Fruit fly (Drosophila melanogaster) whole organism, wandering third instar larva: ENCODE measurements around the gene Trpgamma.

Source experiments
- Abd-B ChIP-seq: fragments of >200 bp; optimal IDR thresholded peaks from 2 replicates; lab custom pipeline; 2017; ENCODE audit warnings: missing biosample characterization, missing genetic modification characterization
- CG32264 ChIP-seq: fragments of 200-800 bp; sonication (Bioruptor generic); optimal IDR thresholded peaks from 2 replicates; lab custom pipeline; 2016; ENCODE audit warnings: missing biosample characterization, missing genetic modification characterization
- CG9705 ChIP-seq: fragments of 200-800 bp; sonication (Bioruptor generic); optimal IDR thresholded peaks from 2 replicates; lab custom pipeline; 2018; ENCODE audit warnings: missing biosample characterization, mild to moderate bottlenecking, missing genetic modification characterization
- CrebA ChIP-seq: fragments of 200-800 bp; sonication (Bioruptor generic); optimal IDR thresholded peaks from 2 replicates; lab custom pipeline; 2016; ENCODE audit warnings: missing biosample characterization, mild to moderate bottlenecking, missing genetic modification characterization, borderline replicate concordance
- Dfd ChIP-seq: fragments of >200 bp; optimal IDR thresholded peaks from 2 replicates; lab custom pipeline; 2017; ENCODE audit warnings: missing biosample characterization, missing genetic modification characterization
- Dif ChIP-seq: fragments of 200-275, 200-300 bp; sonication (Bioruptor generic); optimal IDR thresholded peaks from 2 replicates; lab custom pipeline; 2018; ENCODE audit warnings: missing biosample characterization, missing genetic modification characterization; ENCODE audit not compliant: partially characterized antibody
- GATAd ChIP-seq: sonication (Bioruptor generic); optimal IDR thresholded peaks from 2 replicates; lab custom pipeline; 2016; ENCODE audit warnings: missing biosample characterization, missing genetic modification characterization
- HLH106 ChIP-seq: fragments of 200-800 bp; optimal IDR thresholded peaks from 3 replicates; lab custom pipeline; 2019; ENCODE audit warnings: missing biosample characterization, mild to moderate bottlenecking, missing genetic modification characterization, moderate library complexity
- Hr78 ChIP-seq: fragments of >200 bp; optimal IDR thresholded peaks from 2 replicates; lab custom pipeline; 2017; ENCODE audit warnings: missing biosample characterization, missing genetic modification characterization
- Hr83 ChIP-seq: fragments of 200-300 bp; sonication (Bioruptor generic); optimal IDR thresholded peaks from 2 replicates; lab custom pipeline; 2016; ENCODE audit warnings: missing biosample characterization, mild to moderate bottlenecking, missing genetic modification characterization, moderate library complexity; ENCODE audit not compliant: poor library complexity, severe bottlenecking
- Jra ChIP-seq: sonication (Bioruptor generic); optimal IDR thresholded peaks from 2 replicates; lab custom pipeline; 2016; ENCODE audit warnings: missing biosample characterization, missing genetic modification characterization
- Mio ChIP-seq: sonication (Bioruptor generic); optimal IDR thresholded peaks from 2 replicates; lab custom pipeline; 2016; ENCODE audit warnings: missing biosample characterization, missing genetic modification characterization
- Myc ChIP-seq: fragments of >200 bp; optimal IDR thresholded peaks from 2 replicates; lab custom pipeline; 2017
- N ChIP-seq: fragments of >200 bp; optimal IDR thresholded peaks from 2 replicates; lab custom pipeline; 2018; ENCODE audit warnings: missing biosample characterization, missing external identifiers, missing genetic modification characterization
- Rel ChIP-seq, 2 experiments: fragments of 200-800 bp; sonication (Bioruptor generic) in 1 of 2; optimal IDR thresholded peaks; 2 replicates in 1 of 2; 3 replicates in 1 of 2; lab custom pipeline; 2016 to 2019; ENCODE audit warnings: mild to moderate bottlenecking in 2 of 2, missing biosample characterization in 2 of 2, missing genetic modification characterization in 2 of 2, moderate library complexity in 1 of 2
- Vsx2 ChIP-seq: fragments of 200-300, 225-300 bp; sonication (Bioruptor generic); optimal IDR thresholded peaks from 2 replicates; lab custom pipeline; 2018; ENCODE audit warnings: missing biosample characterization, missing genetic modification characterization; ENCODE audit not compliant: partially characterized antibody
- br ChIP-seq: fragments of 200-800 bp; sonication (Bioruptor generic); optimal IDR thresholded peaks from 2 replicates; lab custom pipeline; 2016; ENCODE audit warnings: missing biosample characterization, missing genetic modification characterization
- brk ChIP-seq: fragments of 200-800 bp; sonication (Bioruptor generic); optimal IDR thresholded peaks from 2 replicates; lab custom pipeline; 2016; ENCODE audit warnings: missing biosample characterization, mild to moderate bottlenecking, missing genetic modification characterization
- dl ChIP-seq, 2 experiments: fragments of 175-275, 200-275 bp in 1 of 2; fragments of 200-275 bp in 1 of 2; sonication (Bioruptor generic); optimal IDR thresholded peaks; lab custom pipeline; 2018; ENCODE audit warnings: mild to moderate bottlenecking in 2 of 2, missing biosample characterization in 2 of 2, missing genetic modification characterization in 2 of 2, moderate library complexity in 2 of 2; ENCODE audit not compliant: partially characterized antibody in 2 of 2, insufficient read depth in 1 of 2
- ey ChIP-seq: fragments of 200-800 bp; sonication (Bioruptor generic); optimal IDR thresholded peaks from 2 replicates; lab custom pipeline; 2016; ENCODE audit warnings: missing biosample characterization, missing genetic modification characterization
- foxo ChIP-seq, 2 experiments: fragments of 200-800 bp; sonication (Bioruptor generic); optimal IDR thresholded peaks; 2 replicates in 1 of 2; 3 replicates in 1 of 2; lab custom pipeline; 2016 to 2017; ENCODE audit warnings: missing biosample characterization in 2 of 2, missing genetic modification characterization in 2 of 2
- fru ChIP-seq: fragments of 200-800 bp; sonication (Bioruptor generic); optimal IDR thresholded peaks from 3 replicates; lab custom pipeline; 2016; ENCODE audit warnings: missing biosample characterization, mild to moderate bottlenecking, missing genetic modification characterization
- h ChIP-seq: fragments of 200-800 bp; sonication (Bioruptor generic); optimal IDR thresholded peaks from 3 replicates; lab custom pipeline; 2016; ENCODE audit warnings: missing biosample characterization, mild to moderate bottlenecking, missing genetic modification characterization
- jim ChIP-seq: fragments of 175-275, 200-325 bp; sonication (Bioruptor generic); optimal IDR thresholded peaks from 2 replicates; lab custom pipeline; 2016; ENCODE audit warnings: missing biosample characterization, mild to moderate bottlenecking, missing genetic modification characterization
- lola ChIP-seq: fragments of >200 bp; optimal IDR thresholded peaks from 2 replicates; lab custom pipeline; 2017; ENCODE audit warnings: missing biosample characterization, missing genetic modification characterization
- pan ChIP-seq: fragments of >200 bp; optimal IDR thresholded peaks from 2 replicates; lab custom pipeline; 2017
- psq ChIP-seq: fragments of 200-800 bp; sonication (Bioruptor generic); optimal IDR thresholded peaks from 3 replicates; lab custom pipeline; 2017; ENCODE audit warnings: missing biosample characterization, mild to moderate bottlenecking, missing genetic modification characterization, moderate library complexity
- rgr ChIP-seq: fragments of 200-800 bp; sonication (Bioruptor generic); optimal IDR thresholded peaks from 3 replicates; lab custom pipeline; 2016; ENCODE audit warnings: missing biosample characterization, mild to moderate bottlenecking, missing genetic modification characterization
- sage ChIP-seq: fragments of 200-800 bp; sonication (Bioruptor generic); optimal IDR thresholded peaks from 2 replicates; lab custom pipeline; 2016; ENCODE audit warnings: missing biosample characterization, mild to moderate bottlenecking, missing genetic modification characterization
- sv ChIP-seq: fragments of 200-800 bp; sonication (Bioruptor generic); optimal IDR thresholded peaks from 3 replicates; lab custom pipeline; 2016; ENCODE audit warnings: missing biosample characterization, missing genetic modification characterization
- tai ChIP-seq: sonication (Bioruptor generic); optimal IDR thresholded peaks from 2 replicates; lab custom pipeline; 2016; ENCODE audit warnings: missing biosample characterization, missing genetic modification characterization
- usp ChIP-seq: fragments of >200 bp; optimal IDR thresholded peaks from 2 replicates; lab custom pipeline; 2017; ENCODE audit warnings: missing biosample characterization, missing genetic modification characterization

Gene Trpgamma

dm6 chr2L:16715133-16715833, 38.8 kb upstream of the Trpgamma start:
- TF ChIP-seq Abd-B (no peak), Rel (GFP tag; optimal IDR thresholded peaks at IDR 0.05; lab: Kevin White, UChicago) (no peak), Rel (tag; optimal IDR thresholded peaks at IDR 0.05; lab: Kevin White, UChicago) (no peak), sv (GFP tag; lab: Kevin White, UChicago) (no peak)

dm6 chr2L:16713929-16714328, 37.4 kb upstream of the Trpgamma start:
- no peak for TF ChIP-seq pan (lab: Kevin White, UChicago)
- no peak for TF ChIP-seq GATAd (GFP tag; lab: Kevin White, UChicago)
- no peak for TF ChIP-seq Jra (GFP tag; lab: Kevin White, UChicago)
- no peak for TF ChIP-seq Hr78
- no peak for TF ChIP-seq Myc (lab: Kevin White, UChicago)
- TF ChIP-seq brk (GFP tag; lab: Kevin White, UChicago): no peak
- TF ChIP-seq Dfd (GFP tag; lab: Kevin White, UChicago): no peak
- no peak for TF ChIP-seq br (GFP tag; lab: Kevin White, UChicago)
- no peak for TF ChIP-seq CG32264
- no peak for TF ChIP-seq sage (GFP tag; lab: Kevin White, UChicago)
- no peak for TF ChIP-seq HLH106
- TF ChIP-seq lola (GFP tag; lab: Kevin White, UChicago): no peak
- TF ChIP-seq psq (GFP tag; lab: Kevin White, UChicago): no peak
- TF ChIP-seq fru (GFP tag; lab: Kevin White, UChicago): no peak

dm6 chr2L:16711891-16712290, 35.4 kb upstream of the Trpgamma start:
- no peak for TF ChIP-seq foxo (GFP tag; optimal IDR thresholded peaks at IDR 0.05; lab: Kevin White, UChicago)
- no peak for TF ChIP-seq sage (GFP tag; lab: Kevin White, UChicago)
- TF ChIP-seq Mio: no peak
- no peak for TF ChIP-seq Hr83 (GFP tag; lab: Kevin White, UChicago)
- TF ChIP-seq rgr (GFP tag; lab: Kevin White, UChicago): no peak
- TF ChIP-seq dl (GFP tag; optimal IDR thresholded peaks at IDR 0.05; lab: Kevin White, UChicago; ENCODE audit: insufficient read depth in 1 of 2, partially characterized antibody in 2 of 2): no peak
- TF ChIP-seq tai: no peak
- TF ChIP-seq, all 38 proteins: peak for 0

- no peak for TF ChIP-seq ey (GFP tag; lab: Kevin White, UChicago)
- TF ChIP-seq CrebA (GFP tag; lab: Kevin White, UChicago): no peak
- TF ChIP-seq lola (GFP tag; lab: Kevin White, UChicago): no peak
- no peak for TF ChIP-seq h (GFP tag; lab: Kevin White, UChicago)
- TF ChIP-seq jim (GFP tag; lab: Kevin White, UChicago): no peak
- no peak for TF ChIP-seq Myc (lab: Kevin White, UChicago)
- TF ChIP-seq Hr83 (GFP tag; lab: Kevin White, UChicago): no peak
- TF ChIP-seq Dfd (GFP tag; lab: Kevin White, UChicago): no peak
- TF ChIP-seq HLH106: no peak
- TF ChIP-seq psq (GFP tag; lab: Kevin White, UChicago): no peak
- no peak for TF ChIP-seq br (GFP tag; lab: Kevin White, UChicago)
- no peak for TF ChIP-seq Jra (GFP tag; lab: Kevin White, UChicago)
- no peak for TF ChIP-seq Dif
- TF ChIP-seq foxo (GFP tag; optimal IDR thresholded peaks at IDR 0.05; lab: Kevin White, UChicago): no peak
- no peak for TF ChIP-seq tai
- TF ChIP-seq CG9705 (GFP tag; lab: Kevin White, UChicago): no peak
- no peak for TF ChIP-seq rgr (GFP tag; lab: Kevin White, UChicago)
- no peak for TF ChIP-seq N (GFP tag; lab: Kevin White, UChicago)
- TF ChIP-seq dl (GFP tag; optimal IDR thresholded peaks at IDR 0.05; lab: Kevin White, UChicago; ENCODE audit: insufficient read depth in 1 of 2, partially characterized antibody in 2 of 2): no peak
- TF ChIP-seq CG32264: no peak
- TF ChIP-seq, all 38 proteins: peak for 0
These were observed 34.2 kb upstream of the Trpgamma start for dm6 chr2L:16710677-16711076.

- TF ChIP-seq psq (GFP tag; lab: Kevin White, UChicago) (no peak), Dif (no peak), lola (GFP tag; lab: Kevin White, UChicago) (no peak), GATAd (GFP tag; lab: Kevin White, UChicago) (no peak), HLH106 (no peak), Vsx2 (GFP tag; lab: Kevin White, UChicago) (no peak), CG32264 (no peak), pan (lab: Kevin White, UChicago) (no peak), CG9705 (GFP tag; lab: Kevin White, UChicago) (no peak), Mio (no peak), usp (no peak)
- TF ChIP-seq, all 38 proteins: peak for 0
These were observed 33.7 kb upstream of the Trpgamma start for dm6 chr2L:16710234-16710633.
